Worm (Caenorhabditis elegans): Measurements from ENCODE around the gene K08H10.10.

ce11 chrV:9978425-9978824 is 22.4 kb upstream of the K08H10.10 start:
- TF ChIP-seq aly-1 (tag; optimal IDR thresholded peaks at IDR 0.05) (no peak), sea-1 (GFP tag; conservative IDR thresholded peaks at IDR 0.05) (no peak), flt-1 (GFP tag; IDR thresholded peaks at IDR 0.05) (no peak)
